Worm (Caenorhabditis elegans) whole organism, L4 larva: Measurements from ENCODE around the gene gcp-2.2.
A peak's percentile ranks its signal among the peaks of the same experiment; 100 is the strongest.

Source experiments
- F26F4.8 ChIP-seq: fragments of 200-800 bp; sonication (Bioruptor generic); conservative IDR thresholded peaks from 2 replicates; pipeline ENCODE4 v1.3.6; 2022; ENCODE audit warnings: missing genetic modification characterization, missing compliant biosample characterization
- R02D3.7 ChIP-seq: fragments of 150-350 bp; sonication (generic microtip); optimal IDR thresholded peaks from 3 replicates; lab custom pipeline; 2014; ENCODE audit warnings: missing biosample characterization, missing genetic modification characterization
- T26A8.4 ChIP-seq: fragments of 200-800 bp; sonication (Bioruptor generic); IDR thresholded peaks from 2 replicates; pipeline ENCODE4 v1.3.6; 2022; ENCODE audit warnings: missing genetic modification characterization, missing compliant biosample characterization
- Y48G9A.11 ChIP-seq: fragments of 200-800 bp; sonication (Bioruptor generic); IDR thresholded peaks from 2 replicates; pipeline ENCODE4 v1.3.6; 2022; ENCODE audit warnings: missing genetic modification reagents, missing genetic modification characterization, missing compliant biosample characterization
- Y5F2A.4 ChIP-seq: fragments of 200-800 bp; sonication (Bioruptor generic); optimal IDR thresholded peaks from 2 replicates; lab custom pipeline; 2018; ENCODE audit warnings: mild to moderate bottlenecking, missing genetic modification characterization, missing compliant biosample characterization
- ZK337.2 ChIP-seq: fragments of 200-800 bp; sonication (Bioruptor generic); IDR thresholded peaks from 2 replicates; pipeline ENCODE4 v1.3.6; 2022; ENCODE audit warnings: missing genetic modification reagents, missing genetic modification characterization, missing compliant biosample characterization
- aha-1 ChIP-seq: fragments of 150-350 bp; peaks from one replicate; lab custom pipeline; 2014; ENCODE audit warnings: missing biosample characterization, missing genetic modification characterization
- attf-4 ChIP-seq: sonication (generic microtip); optimal IDR thresholded peaks from 3 replicates; lab custom pipeline; 2017; ENCODE audit warnings: missing biosample characterization, missing genetic modification characterization
- ceh-20 ChIP-seq: fragments of 200-800 bp; sonication (Bioruptor generic); IDR thresholded peaks from 2 replicates; pipeline ENCODE4 v1.3.6; 2022; ENCODE audit warnings: missing genetic modification reagents, missing genetic modification characterization, missing compliant biosample characterization
- ctbp-1 ChIP-seq: fragments of 200-800 bp; sonication (Bioruptor generic); IDR thresholded peaks from 2 replicates; pipeline ENCODE4 v1.3.6; 2022; ENCODE audit warnings: missing genetic modification reagents, missing genetic modification characterization, missing compliant biosample characterization
- daf-16 ChIP-seq, 3 experiments: sonication (generic microtip); optimal IDR thresholded peaks; 2 replicates each; lab custom pipeline; 2016 to 2017; ENCODE audit warnings: missing genetic modification characterization in 3 of 3, missing genetic modification reagents in 3 of 3, mild to moderate bottlenecking in 2 of 3, missing compliant biosample characterization in 2 of 3, missing biosample characterization in 1 of 3, moderate library complexity in 1 of 3
- daf-19 ChIP-seq: fragments of 200-800 bp; sonication (Bioruptor generic); conservative IDR thresholded peaks from 2 replicates; pipeline ENCODE4 v1.3.6; 2022; ENCODE audit warnings: missing genetic modification characterization, missing compliant biosample characterization
- dmd-8 ChIP-seq: fragments of 200-800 bp; sonication (Bioruptor generic); IDR thresholded peaks from 2 replicates; pipeline ENCODE4 v1.3.6; 2022; ENCODE audit warnings: missing genetic modification characterization, missing compliant biosample characterization
- dve-1 ChIP-seq: sonication (generic microtip); optimal IDR thresholded peaks from 2 replicates; lab custom pipeline; 2017; ENCODE audit warnings: antibody characterized with exemption, mild to moderate bottlenecking, missing genetic modification characterization, missing compliant biosample characterization; ENCODE audit not compliant: insufficient read depth
- egl-43 ChIP-seq: fragments of 200-800 bp; sonication (Bioruptor generic); IDR thresholded peaks from 2 replicates; pipeline ENCODE4 v1.3.6; 2022; ENCODE audit warnings: missing genetic modification reagents, missing genetic modification characterization, missing compliant biosample characterization
- lin-39 ChIP-seq: fragments of 150-350 bp; optimal IDR thresholded peaks from 2 replicates; lab custom pipeline; 2014; ENCODE audit warnings: missing biosample characterization, missing genetic modification reagents, missing genetic modification characterization
- madf-9 ChIP-seq: fragments of 200-800 bp; sonication (Bioruptor generic); conservative IDR thresholded peaks from 2 replicates; pipeline ENCODE4 v1.3.6; 2022; ENCODE audit warnings: missing genetic modification reagents, missing genetic modification characterization, missing compliant biosample characterization
- mdt-29 ChIP-seq: fragments of 200-800 bp; sonication (Bioruptor generic); IDR thresholded peaks from 2 replicates; pipeline ENCODE4 v1.3.6; 2022; ENCODE audit warnings: missing genetic modification reagents, missing genetic modification characterization, missing compliant biosample characterization
- mxl-2 ChIP-seq: fragments of 200-800 bp; sonication (Bioruptor generic); conservative IDR thresholded peaks from 2 replicates; pipeline ENCODE4 v1.3.6; 2022; ENCODE audit warnings: missing genetic modification reagents, missing genetic modification characterization, missing compliant biosample characterization
- mxl-3 ChIP-seq: fragments of 200-800 bp; sonication (Bioruptor generic); optimal IDR thresholded peaks from 2 replicates; lab custom pipeline; 2018; ENCODE audit warnings: mild to moderate bottlenecking, missing genetic modification characterization, missing compliant biosample characterization
- nhr-102 ChIP-seq: sonication (generic microtip); optimal IDR thresholded peaks from 2 replicates; lab custom pipeline; 2016; ENCODE audit warnings: mild to moderate bottlenecking, missing genetic modification characterization, moderate library complexity, missing compliant biosample characterization
- nhr-111 ChIP-seq: fragments of 200-800 bp; sonication (Bioruptor generic); optimal IDR thresholded peaks from 2 replicates; lab custom pipeline; 2018; ENCODE audit warnings: mild to moderate bottlenecking, missing genetic modification characterization, missing compliant biosample characterization
- nhr-28 ChIP-seq: fragments of 150-350 bp; optimal IDR thresholded peaks from 2 replicates; lab custom pipeline; 2014; ENCODE audit warnings: missing biosample characterization, missing genetic modification characterization
- sdz-12 ChIP-seq: fragments of 200-800 bp; sonication (Bioruptor generic); optimal IDR thresholded peaks from 2 replicates; lab custom pipeline; 2018; ENCODE audit warnings: mild to moderate bottlenecking, missing genetic modification characterization, missing compliant biosample characterization
- set-16 ChIP-seq: fragments of 200-800 bp; sonication (Bioruptor generic); IDR thresholded peaks from 2 replicates; pipeline ENCODE4 v1.3.6; 2022; ENCODE audit warnings: missing genetic modification reagents, missing genetic modification characterization, missing compliant biosample characterization
- snpc-1.2 ChIP-seq: fragments of 200-800 bp; sonication (Bioruptor generic); IDR thresholded peaks from 2 replicates; pipeline ENCODE4 v1.3.6; 2022; ENCODE audit warnings: missing genetic modification reagents, missing genetic modification characterization, missing compliant biosample characterization
- tag-97 ChIP-seq: fragments of 200-800 bp; sonication (Bioruptor generic); IDR thresholded peaks from 2 replicates; pipeline ENCODE4 v1.3.6; 2022; ENCODE audit warnings: missing genetic modification characterization, missing compliant biosample characterization
- unc-62 ChIP-seq, 3 experiments: fragments of 150-350 bp in 1 of 3; sonication (generic microtip); optimal IDR thresholded peaks in 2 of 3; peaks in 1 of 3; 1 replicate in 1 of 3; 2 replicates in 2 of 3; lab custom pipeline; 2014 to 2017; ENCODE audit warnings: missing biosample characterization in 3 of 3, missing genetic modification characterization in 3 of 3, missing genetic modification reagents in 3 of 3, missing genotype in 1 of 3
- zfp-2 ChIP-seq: sonication (generic microtip); optimal IDR thresholded peaks from 2 replicates; lab custom pipeline; 2016; ENCODE audit warnings: mild to moderate bottlenecking, missing genetic modification characterization, missing compliant biosample characterization
- zip-11 ChIP-seq: fragments of 200-800 bp; sonication (Bioruptor generic); IDR thresholded peaks from 2 replicates; pipeline ENCODE4 v1.3.6; 2022; ENCODE audit warnings: missing genetic modification characterization, missing compliant biosample characterization
- zip-2 ChIP-seq: fragments of 150-350 bp; optimal IDR thresholded peaks from 2 replicates; lab custom pipeline; 2014; ENCODE audit warnings: missing biosample characterization, missing genetic modification characterization
- ztf-11 ChIP-seq: fragments of 150-350 bp; optimal IDR thresholded peaks from 2 replicates; lab custom pipeline; 2014; ENCODE audit warnings: missing biosample characterization, missing genetic modification characterization

Gene gcp-2.2

ce11 chrX:11546445-11547275 is 9.1 kb downstream of the gcp-2.2 start, which contains the start of gene selt-1.1 (continued):
- no peak for TF ChIP-seq dmd-8 (GFP tag; lab: Robert Waterston, UW)
- TF ChIP-seq ctbp-1 = no peak
- TF ChIP-seq ZK337.2 (GFP tag; lab: Robert Waterston, UW) = no peak
- no peak for TF ChIP-seq snpc-1.2 (GFP tag; lab: Robert Waterston, UW)
- TF ChIP-seq Y5F2A.4 (GFP tag; lab: Kevin White, UChicago) = no peak
- no peak for TF ChIP-seq F26F4.8 (GFP tag; lab: Robert Waterston, UW)
- TF ChIP-seq nhr-102 = peak; percentile 31
- TF ChIP-seq T26A8.4 = peak; percentile 42; the same call in 1 of the 2 replicates
- TF ChIP-seq zip-11 (GFP tag; lab: Robert Waterston, UW) = no peak
- no peak for TF ChIP-seq ztf-11

- TF ChIP-seq nhr-28 (tag; lab: Kevin White, UChicago) (peak; percentile 2), ztf-11 (no peak), daf-16 (GFP tag; optimal IDR thresholded peaks at IDR 0.05; lab: Kevin White, UChicago) (peak in 1 of 2 experiments; percentile 37), daf-16 (tag; optimal IDR thresholded peaks at IDR 0.05; lab: Kevin White, UChicago) (no peak), lin-39 (tag; lab: Kevin White, UChicago) (no peak), aha-1 (tag; lab: Kevin White, UChicago) (peak; percentile 63), unc-62 (GFP tag; optimal IDR thresholded peaks at IDR 0.05 in 1 of 2; lab: Kevin White, UChicago) (peak in 1 of 2 experiments; percentile 86), unc-62 (tag; optimal IDR thresholded peaks at IDR 0.05; lab: Kevin White, UChicago) (no peak), mxl-3 (GFP tag; lab: Kevin White, UChicago) (no peak), egl-43 (no peak)
- TF ChIP-seq, all 104 proteins: peak for 4
Observed at ce11 chrX:11547442-11548023, 10.0 kb downstream of the gcp-2.2 start.

ce11 chrX:11548308-11548707 is 10.8 kb downstream of the gcp-2.2 start, which contains the start of gene mig-2:
Gene mig-2 (plus strand): TSS chrX:11548608.
- TF ChIP-seq snpc-1.2 (GFP tag; lab: Robert Waterston, UW) (no peak), mxl-2 (GFP tag; lab: Robert Waterston, UW) (no peak), attf-4 (no peak), unc-62 (GFP tag; optimal IDR thresholded peaks at IDR 0.05 in 1 of 2; lab: Kevin White, UChicago) (no peak), unc-62 (tag; optimal IDR thresholded peaks at IDR 0.05; lab: Kevin White, UChicago) (no peak), madf-9 (GFP tag; lab: Robert Waterston, UW) (no peak)

- TF ChIP-seq aha-1 (tag; lab: Kevin White, UChicago) (peak; percentile 85), daf-19 (GFP tag; lab: Robert Waterston, UW) (no peak), zfp-2 (tag; lab: Kevin White, UChicago) (no peak), tag-97 (GFP tag; lab: Robert Waterston, UW) (peak; percentile 83; the same call in 1 of the 2 replicates), set-16 (GFP tag; lab: Robert Waterston, UW) (no peak), mdt-29 (no peak), nhr-28 (tag; lab: Kevin White, UChicago) (no peak), sdz-12 (no peak), unc-62 (GFP tag; optimal IDR thresholded peaks at IDR 0.05 in 1 of 2; lab: Kevin White, UChicago) (peak in 1 of 2 experiments; percentile 74), unc-62 (tag; optimal IDR thresholded peaks at IDR 0.05; lab: Kevin White, UChicago) (no peak), ceh-20 (no peak), dve-1 (tag; lab: Kevin White, UChicago) (no peak), R02D3.7 (tag; lab: Kevin White, UChicago) (no peak), nhr-111 (GFP tag; lab: Kevin White, UChicago) (no peak), Y48G9A.11 (GFP tag; lab: Robert Waterston, UW) (no peak), zip-2 (no peak)
Observed at ce11 chrX:11551808-11552207, 14.3 kb downstream of the gcp-2.2 start.
